Worm (Caenorhabditis elegans) whole organism, L2 larva: Measurements from ENCODE around the gene Y111B2A.2.

Experiments used
- C34F6.9 ChIP-seq: fragments of 150-350 bp; optimal IDR thresholded peaks from 2 replicates; lab custom pipeline; 2014; ENCODE audit warnings: missing biosample characterization, missing genetic modification characterization
- F13H6.1 ChIP-seq: sonication (generic microtip); optimal IDR thresholded peaks from 2 replicates; lab custom pipeline; 2016; ENCODE audit warnings: missing genetic modification characterization, missing compliant biosample characterization
- R02D3.7 ChIP-seq: fragments of 150-350 bp; optimal IDR thresholded peaks from 2 replicates; lab custom pipeline; 2014; ENCODE audit warnings: missing biosample characterization, missing genetic modification characterization
- Y55F3AM.14 ChIP-seq: fragments of 200-800 bp; sonication (Bioruptor generic); optimal IDR thresholded peaks from 2 replicates; lab custom pipeline; 2018; ENCODE audit warnings: mild to moderate bottlenecking, missing genetic modification characterization, missing compliant biosample characterization
- ZK546.5 ChIP-seq: sonication (generic microtip); optimal IDR thresholded peaks from 2 replicates; lab custom pipeline; 2017; ENCODE audit warnings: missing biosample characterization, missing genetic modification characterization
- alr-1 ChIP-seq: fragments of 150-350 bp; optimal IDR thresholded peaks from 2 replicates; lab custom pipeline; 2014; ENCODE audit warnings: missing biosample characterization, missing genetic modification characterization
- aly-2 ChIP-seq: fragments of 150-350 bp; optimal IDR thresholded peaks from 2 replicates; lab custom pipeline; 2014; ENCODE audit warnings: missing biosample characterization, missing genetic modification characterization
- ama-1 ChIP-seq: fragments of 150-350 bp; optimal IDR thresholded peaks from 2 replicates; lab custom pipeline; 2018; ENCODE audit warnings: inconsistent platforms
- blmp-1 ChIP-seq: sonication (generic microtip); optimal IDR thresholded peaks from 2 replicates; lab custom pipeline; 2017; ENCODE audit warnings: missing genetic modification characterization, mild to moderate bottlenecking, missing compliant biosample characterization, antibody characterized with exemption, moderate library complexity; ENCODE audit not compliant: insufficient read depth
- ceh-16 ChIP-seq: fragments of 150-350 bp; optimal IDR thresholded peaks from 2 replicates; lab custom pipeline; 2014; ENCODE audit warnings: missing biosample characterization, missing genetic modification characterization
- ceh-82 ChIP-seq: fragments of 150-350 bp; optimal IDR thresholded peaks from 2 replicates; lab custom pipeline; 2014; ENCODE audit warnings: missing biosample characterization, missing genetic modification characterization
- crh-2 ChIP-seq: sonication (generic microtip); optimal IDR thresholded peaks from 2 replicates; lab custom pipeline; 2017; ENCODE audit warnings: missing biosample characterization, missing genetic modification characterization
- dmd-4 ChIP-seq: sonication (generic microtip); optimal IDR thresholded peaks from 2 replicates; lab custom pipeline; 2017; ENCODE audit warnings: missing biosample characterization, missing genetic modification characterization
- egl-27 ChIP-seq: sonication (generic microtip); optimal IDR thresholded peaks from 3 replicates; lab custom pipeline; 2017; ENCODE audit warnings: missing biosample characterization, missing genetic modification reagents, missing genetic modification characterization
- elt-1 ChIP-seq: fragments of 150-350 bp; optimal IDR thresholded peaks from 2 replicates; lab custom pipeline; 2014; ENCODE audit warnings: missing biosample characterization, missing genetic modification characterization
- elt-3 ChIP-seq: sonication (generic microtip); optimal IDR thresholded peaks from 2 replicates; lab custom pipeline; 2017; ENCODE audit warnings: missing biosample characterization, missing genetic modification characterization
- fos-1 ChIP-seq: fragments of 150-350 bp; optimal IDR thresholded peaks from 2 replicates; lab custom pipeline; 2014; ENCODE audit warnings: missing biosample characterization, missing genetic modification characterization
- gmeb-1 ChIP-seq: fragments of 150-350 bp; optimal IDR thresholded peaks from 2 replicates; lab custom pipeline; 2014; ENCODE audit warnings: missing biosample characterization, missing genetic modification characterization
- lin-11 ChIP-seq: fragments of 150-350 bp; sonication (generic microtip); optimal IDR thresholded peaks from 2 replicates; lab custom pipeline; 2014; ENCODE audit warnings: missing biosample characterization, missing genetic modification characterization, inconsistent platforms, mixed read lengths
- lin-13 ChIP-seq: fragments of 150-350 bp; optimal IDR thresholded peaks from 2 replicates; lab custom pipeline; 2014; ENCODE audit warnings: missing biosample characterization, missing genetic modification reagents, missing genetic modification characterization
- lin-39 ChIP-seq: fragments of 150-350 bp; optimal IDR thresholded peaks from 2 replicates; lab custom pipeline; 2014; ENCODE audit warnings: missing biosample characterization, missing genetic modification reagents, missing genetic modification characterization
- lsy-2 ChIP-seq, 2 experiments: fragments of 150-350 bp in 1 of 2; sonication (generic microtip) in 1 of 2; optimal IDR thresholded peaks; 2 replicates each; lab custom pipeline; 2014 to 2017; ENCODE audit warnings: missing biosample characterization in 2 of 2, missing genetic modification characterization in 2 of 2
- mab-5 ChIP-seq: fragments of 150-350 bp; optimal IDR thresholded peaks from 2 replicates; lab custom pipeline; 2014; ENCODE audit warnings: missing biosample characterization, missing genetic modification characterization
- mbf-1 ChIP-seq: sonication (generic microtip); optimal IDR thresholded peaks from 2 replicates; lab custom pipeline; 2017; ENCODE audit warnings: missing biosample characterization, missing genetic modification characterization
- mdl-1 ChIP-seq, 2 experiments: fragments of 150-350 bp in 1 of 2; sonication (generic microtip) in 1 of 2; optimal IDR thresholded peaks; 2 replicates each; lab custom pipeline; 2017; ENCODE audit warnings: missing biosample characterization in 2 of 2, missing genetic modification characterization in 2 of 2
- nhr-10 ChIP-seq: sonication (generic microtip); optimal IDR thresholded peaks from 2 replicates; lab custom pipeline; 2017; ENCODE audit warnings: missing biosample characterization, missing genetic modification characterization
- nhr-11 ChIP-seq: fragments of 150-350 bp; optimal IDR thresholded peaks from 2 replicates; lab custom pipeline; 2014; ENCODE audit warnings: missing biosample characterization, missing genetic modification characterization
- nhr-12 ChIP-seq: fragments of 150-350 bp; optimal IDR thresholded peaks from 2 replicates; lab custom pipeline; 2014; ENCODE audit warnings: missing biosample characterization, missing genetic modification characterization
- nhr-129 ChIP-seq: fragments of 150-350 bp; optimal IDR thresholded peaks from 2 replicates; lab custom pipeline; 2014; ENCODE audit warnings: missing biosample characterization, missing genetic modification characterization
- nhr-21 ChIP-seq: fragments of 150-350 bp; optimal IDR thresholded peaks from 2 replicates; lab custom pipeline; 2014; ENCODE audit warnings: missing biosample characterization, missing genetic modification characterization
- nhr-23 ChIP-seq: fragments of 150-350 bp; optimal IDR thresholded peaks from 2 replicates; lab custom pipeline; 2014; ENCODE audit warnings: missing biosample characterization, missing genetic modification reagents, missing genetic modification characterization
- nhr-237 ChIP-seq: fragments of 150-350 bp; optimal IDR thresholded peaks from 2 replicates; lab custom pipeline; 2014; ENCODE audit warnings: missing biosample characterization, missing genetic modification characterization
- nhr-25 ChIP-seq: fragments of 150-350 bp; sonication (generic microtip); optimal IDR thresholded peaks from 3 replicates; lab custom pipeline; 2014; ENCODE audit warnings: missing biosample characterization, missing genetic modification characterization
- nhr-6 ChIP-seq: fragments of 150-350 bp; optimal IDR thresholded peaks from 2 replicates; lab custom pipeline; 2014; ENCODE audit warnings: missing biosample characterization, missing genetic modification characterization
- nhr-77 ChIP-seq: fragments of 150-350 bp; optimal IDR thresholded peaks from 2 replicates; lab custom pipeline; 2014; ENCODE audit warnings: missing biosample characterization, missing genetic modification characterization
- peb-1 ChIP-seq: fragments of 150-350 bp; optimal IDR thresholded peaks from 2 replicates; lab custom pipeline; 2014; ENCODE audit warnings: missing biosample characterization, missing genetic modification characterization
- sem-4 ChIP-seq: fragments of 150-350 bp; optimal IDR thresholded peaks from 2 replicates; lab custom pipeline; 2014; ENCODE audit warnings: missing biosample characterization, missing genetic modification reagents, missing genetic modification characterization
- skn-1 ChIP-seq: sonication (generic microtip); optimal IDR thresholded peaks from 2 replicates; lab custom pipeline; 2017; ENCODE audit warnings: missing biosample characterization, missing genetic modification characterization
- sma-3 ChIP-seq: sonication (generic microtip); optimal IDR thresholded peaks from 2 replicates; lab custom pipeline; 2016; ENCODE audit warnings: missing genetic modification reagents, missing genetic modification characterization, missing compliant biosample characterization
- sma-9 ChIP-seq, 2 experiments: fragments of 150-350 bp in 1 of 2; sonication (generic microtip) in 1 of 2; optimal IDR thresholded peaks; 2 replicates each; lab custom pipeline; 2014 to 2016; ENCODE audit warnings: missing genetic modification characterization in 2 of 2, mild to moderate bottlenecking in 1 of 2, missing biosample characterization in 1 of 2, missing compliant biosample characterization in 1 of 2, missing genetic modification reagents in 1 of 2, moderate library complexity in 1 of 2
- snpc-4 ChIP-seq: fragments of 150-350 bp; optimal IDR thresholded peaks from 2 replicates; lab custom pipeline; 2014; ENCODE audit warnings: missing biosample characterization, missing genetic modification characterization
- unc-39 ChIP-seq: fragments of 150-350 bp; optimal IDR thresholded peaks from 2 replicates; lab custom pipeline; 2014; ENCODE audit warnings: missing biosample characterization, missing genetic modification characterization
- unc-55 ChIP-seq: fragments of 150-350 bp; sonication (generic microtip); optimal IDR thresholded peaks from 3 replicates; lab custom pipeline; 2014; ENCODE audit warnings: missing biosample characterization, missing genetic modification reagents, missing genetic modification characterization
- unc-62 ChIP-seq: fragments of 150-350 bp; optimal IDR thresholded peaks from 2 replicates; lab custom pipeline; 2014; ENCODE audit warnings: missing biosample characterization, missing genetic modification reagents, missing genetic modification characterization
- zag-1 ChIP-seq: fragments of 150-350 bp; optimal IDR thresholded peaks from 2 replicates; lab custom pipeline; 2014; ENCODE audit warnings: missing biosample characterization, missing genetic modification characterization
- ztf-1 ChIP-seq: fragments of 200-800 bp; sonication (Bioruptor generic); conservative IDR thresholded peaks from 2 replicates; pipeline ENCODE4 v1.3.6; 2022; ENCODE audit warnings: missing genetic modification characterization, missing compliant biosample characterization
- ztf-11 ChIP-seq: sonication (generic microtip); optimal IDR thresholded peaks from 2 replicates; lab custom pipeline; 2017; ENCODE audit warnings: missing biosample characterization, missing genetic modification characterization
- ztf-4 ChIP-seq: fragments of 150-350 bp; optimal IDR thresholded peaks from 2 replicates; lab custom pipeline; 2014; ENCODE audit warnings: missing biosample characterization, missing genetic modification characterization

Y111B2A.2 gene

DNA sequence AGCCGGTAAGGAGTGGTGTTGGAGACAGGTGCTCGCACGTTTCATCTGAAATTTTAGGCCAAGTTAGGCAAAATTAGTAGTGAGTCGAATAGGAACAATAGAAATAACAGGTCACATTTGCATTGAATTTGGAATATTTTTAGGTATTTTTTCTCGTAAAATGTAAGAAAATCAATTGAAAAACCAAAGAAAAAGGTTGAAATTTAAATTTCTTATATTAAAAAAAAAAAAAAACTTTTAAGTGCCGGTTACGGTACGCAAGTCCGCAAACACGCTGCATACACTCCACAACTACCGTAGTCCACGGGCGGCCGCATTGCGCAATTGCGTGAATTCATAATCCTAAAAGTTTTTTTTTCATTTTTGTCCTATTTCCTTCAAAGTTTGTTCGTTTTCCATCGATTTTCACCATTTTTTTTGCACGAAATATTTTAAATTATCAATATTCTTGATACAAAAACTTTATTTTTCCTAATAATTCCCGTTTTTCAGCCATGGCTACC, at the start of gene Y111B2A.2, which contains the start of gene Y111B2A.1:
Y111B2A.2 (plus strand) TSS at position 493 of the 503 bp plus-strand sequence.
Y111B2A.1 (minus strand) TSS at position 51 of the 503 bp plus-strand sequence.
- TF ChIP-seq Y55F3AM.14 (GFP tag; lab: Kevin White, UChicago) = no peak
- no peak for TF ChIP-seq nhr-25
- no peak for TF ChIP-seq nhr-77 (tag; lab: Kevin White, UChicago)
- no peak for TF ChIP-seq snpc-4 (tag; lab: Kevin White, UChicago)
- no peak for TF ChIP-seq C34F6.9 (tag; lab: Kevin White, UChicago)

DNA sequence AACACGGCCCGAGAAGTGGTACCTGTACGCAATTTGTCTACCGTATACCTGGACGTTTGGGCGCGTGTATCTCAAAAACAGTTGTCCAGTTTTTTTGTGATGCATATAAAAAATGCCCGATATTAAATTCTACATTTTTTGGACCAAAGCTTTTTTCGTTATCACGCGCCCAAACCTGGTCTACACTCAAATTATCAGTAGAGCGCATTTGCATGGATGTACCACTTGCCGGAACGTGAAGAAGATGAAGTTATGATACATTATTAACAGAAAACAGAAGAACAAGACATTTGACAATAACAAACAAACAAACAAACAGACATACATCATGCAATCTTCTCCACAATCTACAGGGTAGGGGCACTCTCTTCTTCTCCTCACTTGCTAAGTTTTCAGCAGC, 48.3 kb upstream of the Y111B2A.2 start:
- peak in 1 of 2 experiments; percentile 18 for TF ChIP-seq lsy-2 (tag; optimal IDR thresholded peaks at IDR 0.05; lab: Kevin White, UChicago)

DNA sequence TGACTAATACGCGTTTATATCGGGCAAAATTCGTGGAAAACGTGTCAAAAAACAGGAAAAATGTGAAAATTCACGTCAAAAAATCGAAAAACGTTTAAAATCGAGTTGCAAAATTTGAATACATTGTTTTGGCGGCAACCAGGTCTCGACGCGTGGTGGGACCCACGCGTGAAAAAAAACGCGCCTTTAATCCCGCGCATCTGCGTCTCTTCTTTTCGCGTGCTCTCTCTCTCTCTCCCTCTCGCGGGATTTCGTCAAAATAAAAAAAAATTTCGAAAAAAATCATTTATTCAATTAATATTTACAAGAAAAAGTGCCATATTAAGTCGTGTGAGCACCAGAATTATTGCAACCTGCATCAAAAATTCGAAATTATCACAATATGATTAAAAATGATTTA, 42.6 kb upstream of the Y111B2A.2 start, which contains the start of gene ani-1:
ani-1 (minus strand) TSS at position 61 of the 400 bp plus-strand sequence.
- TF ChIP-seq nhr-21 (tag; lab: Kevin White, UChicago) = peak; percentile 27
- TF ChIP-seq nhr-23 (tag; lab: Kevin White, UChicago) = no peak
- TF ChIP-seq crh-2 = peak; percentile 53
- TF ChIP-seq nhr-77 (tag; lab: Kevin White, UChicago) = no peak
- TF ChIP-seq lin-39 = no peak
- TF ChIP-seq nhr-25 = peak; percentile 67
- TF ChIP-seq blmp-1 (tag; lab: Kevin White, UChicago) = peak; percentile 50
- peak; percentile 70 for TF ChIP-seq C34F6.9 (tag; lab: Kevin White, UChicago)
- no peak for TF ChIP-seq zag-1 (tag; lab: Kevin White, UChicago)
- peak; percentile 46 for TF ChIP-seq lin-11 (tag; lab: Kevin White, UChicago)
- TF ChIP-seq unc-55 (GFP tag; lab: Kevin White, UChicago) = peak; percentile 88
- TF ChIP-seq elt-3 = no peak
- no peak for TF ChIP-seq dmd-4 (tag; lab: Kevin White, UChicago)
- no peak for TF ChIP-seq unc-62 (GFP tag; lab: Kevin White, UChicago)
- peak; percentile 34 for TF ChIP-seq sma-9 (GFP tag; optimal IDR thresholded peaks at IDR 0.05; lab: Kevin White, UChicago)
- no peak for TF ChIP-seq sma-9 (tag; optimal IDR thresholded peaks at IDR 0.05; lab: Kevin White, UChicago)
- TF ChIP-seq elt-1 (tag; lab: Kevin White, UChicago) = no peak
- peak; percentile 82 for TF ChIP-seq lin-13 (GFP tag; lab: Kevin White, UChicago)
- no peak for TF ChIP-seq nhr-6 (tag; lab: Kevin White, UChicago)
- no peak for TF ChIP-seq mbf-1 (tag; lab: Kevin White, UChicago)
- no peak for TF ChIP-seq fos-1 (tag; lab: Kevin White, UChicago)
- peak; percentile 60 for TF ChIP-seq nhr-129 (tag; lab: Kevin White, UChicago)
- TF ChIP-seq nhr-10 (tag; lab: Kevin White, UChicago) = no peak
- no peak for TF ChIP-seq nhr-237 (tag; lab: Kevin White, UChicago)
- TF ChIP-seq ztf-1 (GFP tag; lab: Robert Waterston, UW) = no peak
- no peak for TF ChIP-seq skn-1 (tag; lab: Kevin White, UChicago)
- no peak for TF ChIP-seq alr-1 (tag; lab: Kevin White, UChicago)
- TF ChIP-seq snpc-4 (tag; lab: Kevin White, UChicago) = peak; percentile 37
- TF ChIP-seq mab-5 = peak; percentile 45
- no peak for TF ChIP-seq ztf-11
- TF ChIP-seq ceh-16 (tag; lab: Kevin White, UChicago) = no peak
- no peak for TF ChIP-seq Y55F3AM.14 (GFP tag; lab: Kevin White, UChicago)
- TF ChIP-seq sma-3 = peak; percentile 75
- TF ChIP-seq nhr-11 = no peak
- TF ChIP-seq egl-27 = no peak
- no peak for TF ChIP-seq ZK546.5 (tag; lab: Kevin White, UChicago)
- no peak for TF ChIP-seq aly-2
- no peak for TF ChIP-seq sem-4 (tag; lab: Kevin White, UChicago)
- TF ChIP-seq ama-1 (lab: Kevin White, UChicago) = no peak
- TF ChIP-seq gmeb-1 (tag; lab: Kevin White, UChicago) = peak; percentile 79
- TF ChIP-seq peb-1 (tag; lab: Kevin White, UChicago) = no peak
- TF ChIP-seq F13H6.1 (tag; lab: Kevin White, UChicago) = peak; percentile 43
- no peak for TF ChIP-seq nhr-12 (tag; lab: Kevin White, UChicago)
- TF ChIP-seq mdl-1 (tag; optimal IDR thresholded peaks at IDR 0.05; lab: Kevin White, UChicago) = no peak
- no peak for TF ChIP-seq R02D3.7
- no peak for TF ChIP-seq ceh-82 (tag; lab: Kevin White, UChicago)
- peak; percentile 45 to 85 for TF ChIP-seq lsy-2 (tag; optimal IDR thresholded peaks at IDR 0.05; lab: Kevin White, UChicago)
- no peak for TF ChIP-seq ztf-4 (tag; lab: Kevin White, UChicago)
- TF ChIP-seq unc-39 (tag; lab: Kevin White, UChicago) = no peak
- TF ChIP-seq, all 48 proteins: peak for 16
